Fruit fly (Drosophila melanogaster) whole organism, embryonic: ENCODE measurements around the gene plum.

Experiments used
- Antp ChIP-seq: fragments of 200-800 bp; sonication (Bioruptor generic); optimal IDR thresholded peaks from 3 replicates; lab custom pipeline; 2016; ENCODE audit warnings: missing biosample characterization, missing genetic modification characterization
- Bdp1 ChIP-seq: fragments of 200-800 bp; sonication (Bioruptor generic); optimal IDR thresholded peaks from 3 replicates; lab custom pipeline; 2016; ENCODE audit warnings: missing biosample characterization, missing genetic modification characterization
- Blimp-1 ChIP-seq: fragments of 200-800 bp; sonication (Bioruptor generic); optimal IDR thresholded peaks from 3 replicates; lab custom pipeline; 2018; ENCODE audit warnings: missing biosample characterization, missing genetic modification characterization, mild to moderate bottlenecking, moderate library complexity, missing genetic modification reagents
- CG11560 ChIP-seq: fragments of 200-800 bp; sonication (Bioruptor generic); IDR thresholded peaks from 3 replicates; pipeline ENCODE4 v1.3.6; 2022; ENCODE audit warnings: missing biosample characterization, missing genetic modification characterization
- CG11696 ChIP-seq: fragments of 200-800 bp; sonication (Bioruptor generic); IDR thresholded peaks from 2 replicates; pipeline ENCODE4 v1.3.6; 2022; ENCODE audit warnings: missing biosample characterization, missing genetic modification characterization
- CG12236 ChIP-seq: fragments of 200-800 bp; sonication (Bioruptor generic); optimal IDR thresholded peaks from 2 replicates; lab custom pipeline; 2016; ENCODE audit warnings: missing biosample characterization, missing genetic modification characterization
- CG1233 ChIP-seq: fragments of 200-800 bp; sonication (Bioruptor generic); optimal IDR thresholded peaks from 4 replicates; lab custom pipeline; 2018; ENCODE audit warnings: missing biosample characterization, mild to moderate bottlenecking, missing genetic modification characterization
- CG12391 ChIP-seq: fragments of 200-800 bp; sonication (Bioruptor generic); optimal IDR thresholded peaks from 3 replicates; lab custom pipeline; 2018; ENCODE audit warnings: missing biosample characterization, mild to moderate bottlenecking, missing genetic modification characterization, moderate library complexity
- CG1529 ChIP-seq: fragments of 200-800 bp; sonication (Bioruptor generic); optimal IDR thresholded peaks from 3 replicates; lab custom pipeline; 2018; ENCODE audit warnings: missing biosample characterization, missing genetic modification characterization
- CG15514 ChIP-seq: fragments of 200-800 bp; sonication (Bioruptor generic); optimal IDR thresholded peaks from 3 replicates; lab custom pipeline; 2017; ENCODE audit warnings: missing biosample characterization, missing genetic modification characterization, mild to moderate bottlenecking, moderate library complexity, missing genetic modification reagents
- CG16863 ChIP-seq: fragments of 200-800 bp; sonication (Bioruptor generic); optimal IDR thresholded peaks from 3 replicates; lab custom pipeline; 2016; ENCODE audit warnings: missing biosample characterization, missing genetic modification characterization
- CG18262 ChIP-seq: fragments of 200-800 bp; optimal IDR thresholded peaks from 3 replicates; lab custom pipeline; 2019; ENCODE audit warnings: missing biosample characterization, mild to moderate bottlenecking, missing genetic modification characterization, moderate library complexity
- CG30431 ChIP-seq: fragments of 200-800 bp; sonication (Bioruptor generic); optimal IDR thresholded peaks from 2 replicates; lab custom pipeline; 2017; ENCODE audit warnings: missing biosample characterization, missing genetic modification characterization
- CG3995 ChIP-seq: fragments of 200-800 bp; sonication (Bioruptor generic); optimal IDR thresholded peaks from 3 replicates; lab custom pipeline; 2016; ENCODE audit warnings: missing biosample characterization, missing genetic modification characterization
- CG4404 ChIP-seq: fragments of 200-800 bp; sonication (Bioruptor generic); IDR thresholded peaks from 2 replicates; pipeline ENCODE4 v1.3.6; 2022; ENCODE audit warnings: missing biosample characterization, missing genetic modification characterization
- CG4730 ChIP-seq: fragments of 200-800 bp; sonication (Bioruptor generic); IDR thresholded peaks from 2 replicates; pipeline ENCODE4 v1.3.6; 2022; ENCODE audit warnings: missing biosample characterization, missing genetic modification characterization
- CG7556 ChIP-seq: fragments of 200-800 bp; sonication (Bioruptor generic); optimal IDR thresholded peaks from 2 replicates; lab custom pipeline; 2017; ENCODE audit warnings: missing biosample characterization, mild to moderate bottlenecking, missing genetic modification characterization
- CG8359 ChIP-seq: fragments of 200-800 bp; sonication (Bioruptor generic); optimal IDR thresholded peaks from 2 replicates; lab custom pipeline; 2017; ENCODE audit warnings: missing biosample characterization, mild to moderate bottlenecking, missing genetic modification characterization, borderline replicate concordance
- CG8478 ChIP-seq: fragments of >200 bp; optimal IDR thresholded peaks from 2 replicates; lab custom pipeline; 2018
- Chrac-16 ChIP-seq: fragments of 200-800 bp; sonication (Bioruptor generic); optimal IDR thresholded peaks from 3 replicates; lab custom pipeline; 2016; ENCODE audit warnings: missing biosample characterization, missing genetic modification characterization
- D ChIP-seq, 2 experiments: fragments of 200-800 bp in 1 of 2; fragments of >200 bp in 1 of 2; sonication (Bioruptor generic) in 1 of 2; optimal IDR thresholded peaks; 2 replicates in 1 of 2; 3 replicates in 1 of 2; lab custom pipeline; 2017; ENCODE audit warnings: mild to moderate bottlenecking in 1 of 2, missing biosample characterization in 1 of 2, missing genetic modification characterization in 1 of 2, missing genetic modification reagents in 1 of 2
- Dek ChIP-seq: fragments of 200-800 bp; sonication (Bioruptor generic); optimal IDR thresholded peaks from 3 replicates; lab custom pipeline; 2019; ENCODE audit warnings: missing biosample characterization, mild to moderate bottlenecking, missing genetic modification characterization, moderate library complexity
- Doc2 ChIP-seq: fragments of 200-800 bp; sonication (Bioruptor generic); IDR thresholded peaks from 2 replicates; pipeline ENCODE4 v1.3.6; 2022; ENCODE audit warnings: missing biosample characterization, missing genetic modification characterization
- Eip74EF ChIP-seq, 2 experiments: fragments of 200-800 bp in 1 of 2; fragments of >200 bp in 1 of 2; sonication (Bioruptor generic) in 1 of 2; optimal IDR thresholded peaks; 2 replicates each; lab custom pipeline; 2017 to 2019; ENCODE audit warnings: missing biosample characterization in 2 of 2, missing genetic modification characterization in 2 of 2, mild to moderate bottlenecking in 1 of 2, moderate library complexity in 1 of 2
- HmgD ChIP-seq: fragments of 200-800 bp; sonication (Bioruptor generic); optimal IDR thresholded peaks from 3 replicates; lab custom pipeline; 2016; ENCODE audit warnings: missing biosample characterization, missing genetic modification characterization
- MESR4 ChIP-seq: fragments of 200-800 bp; sonication (Bioruptor generic); optimal IDR thresholded peaks from 2 replicates; lab custom pipeline; 2018; ENCODE audit warnings: missing biosample characterization, mild to moderate bottlenecking, missing genetic modification characterization, moderate library complexity
- Mrtf ChIP-seq: fragments of 200-800 bp; sonication (Bioruptor generic); IDR thresholded peaks from 3 replicates; pipeline ENCODE4 v1.3.6; 2022; ENCODE audit warnings: missing biosample characterization, missing genetic modification characterization
- NC2α ChIP-seq: fragments of 200-800 bp; sonication (Bioruptor generic); optimal IDR thresholded peaks from 2 replicates; lab custom pipeline; 2016; ENCODE audit warnings: missing biosample characterization, missing genetic modification characterization
- Nf-YA ChIP-seq: fragments of 200-800 bp; sonication (Bioruptor generic); IDR thresholded peaks from 2 replicates; pipeline ENCODE4 v1.3.6; 2022; ENCODE audit warnings: missing biosample characterization, missing genetic modification characterization
- Sox102F ChIP-seq: fragments of 200-800 bp; sonication (Bioruptor generic); optimal IDR thresholded peaks from 2 replicates; lab custom pipeline; 2018; ENCODE audit warnings: missing biosample characterization, mild to moderate bottlenecking, missing genetic modification characterization, moderate library complexity
- Xbp1 ChIP-seq: fragments of 200-800 bp; sonication (Bioruptor generic); optimal IDR thresholded peaks from 3 replicates; lab custom pipeline; 2016; ENCODE audit warnings: missing biosample characterization, mild to moderate bottlenecking, missing genetic modification characterization
- ara ChIP-seq: fragments of 200-800 bp; sonication (Bioruptor generic); IDR thresholded peaks from 2 replicates; pipeline ENCODE4 v1.3.6; 2022; ENCODE audit warnings: missing biosample characterization, missing genetic modification characterization
- ems ChIP-seq: fragments of 200-800 bp; sonication (Bioruptor generic); optimal IDR thresholded peaks from 3 replicates; lab custom pipeline; 2016; ENCODE audit warnings: missing biosample characterization, missing genetic modification characterization
- fd64A ChIP-seq: fragments of 200-800 bp; sonication (Bioruptor generic); optimal IDR thresholded peaks from 3 replicates; lab custom pipeline; 2018; ENCODE audit warnings: missing biosample characterization, mild to moderate bottlenecking, missing genetic modification characterization
- gt ChIP-seq: fragments of 200-800 bp; sonication (Bioruptor generic); IDR thresholded peaks from 2 replicates; pipeline ENCODE4 v1.3.6; 2022; ENCODE audit warnings: missing biosample characterization, missing genetic modification characterization
- jumu ChIP-seq: fragments of 200-800 bp; sonication (Bioruptor generic); optimal IDR thresholded peaks from 3 replicates; lab custom pipeline; 2016; ENCODE audit warnings: missing biosample characterization, missing genetic modification characterization
- kah ChIP-seq: fragments of 200-800 bp; sonication (Bioruptor generic); optimal IDR thresholded peaks from 2 replicates; lab custom pipeline; 2018; ENCODE audit warnings: missing biosample characterization, mild to moderate bottlenecking, missing genetic modification characterization
- kni ChIP-seq: fragments of 200-800 bp; sonication (Bioruptor generic); optimal IDR thresholded peaks from 3 replicates; lab custom pipeline; 2017; ENCODE audit warnings: mild to moderate bottlenecking, missing biosample characterization, missing genetic modification reagents, missing genetic modification characterization
- nmo ChIP-seq: fragments of 200-800 bp; sonication (Bioruptor generic); optimal IDR thresholded peaks from 2 replicates; lab custom pipeline; 2018; ENCODE audit warnings: missing biosample characterization, mild to moderate bottlenecking, missing genetic modification characterization, moderate library complexity
- org-1 ChIP-seq: fragments of 200-800 bp; sonication (Bioruptor generic); optimal IDR thresholded peaks from 2 replicates; lab custom pipeline; 2017; ENCODE audit warnings: missing biosample characterization, missing genetic modification characterization
- pnt ChIP-seq: fragments of 200-800 bp; sonication (Bioruptor generic); optimal IDR thresholded peaks from 3 replicates; lab custom pipeline; 2016; ENCODE audit warnings: missing biosample characterization, missing genetic modification characterization
- prd ChIP-seq, 3 experiments: fragments of >200 bp in 2 of 3; fragments of 200-800 bp in 1 of 3; sonication (Bioruptor generic) in 1 of 3; optimal IDR thresholded peaks in 2 of 3; IDR thresholded peaks in 1 of 3; 2 replicates in 2 of 3; 3 replicates in 1 of 3; pipeline versions ENCODE4 v1.3.6 to Lab custom; 2017 to 2022; ENCODE audit warnings: missing biosample characterization in 1 of 3, missing genetic modification characterization in 1 of 3
- sens ChIP-seq: fragments of 200-800 bp; sonication (Bioruptor generic); peaks from one replicate; lab custom pipeline; 2016; ENCODE audit warnings: missing biosample characterization, missing genetic modification characterization
- sisA ChIP-seq: fragments of 200-800 bp; sonication (Bioruptor generic); IDR thresholded peaks from 2 replicates; pipeline ENCODE4 v1.3.6; 2022; ENCODE audit warnings: missing biosample characterization, missing genetic modification characterization
- slbo ChIP-seq: fragments of 200-800 bp; sonication (Bioruptor generic); IDR thresholded peaks from 2 replicates; pipeline ENCODE4 v1.3.6; 2022; ENCODE audit warnings: missing biosample characterization, missing genetic modification characterization
- sob ChIP-seq: fragments of 200-800 bp; sonication (Bioruptor generic); IDR thresholded peaks from 2 replicates; pipeline ENCODE4 v1.3.6; 2022; ENCODE audit warnings: missing biosample characterization, missing genetic modification characterization
- stwl ChIP-seq: fragments of 200-800 bp; sonication (Bioruptor generic); optimal IDR thresholded peaks from 3 replicates; lab custom pipeline; 2018; ENCODE audit warnings: missing biosample characterization, mild to moderate bottlenecking, missing genetic modification characterization, moderate library complexity
- tin ChIP-seq: fragments of 200-800 bp; sonication (Bioruptor generic); optimal IDR thresholded peaks from 3 replicates; lab custom pipeline; 2016; ENCODE audit warnings: missing biosample characterization, missing genetic modification characterization
- trem ChIP-seq: fragments of 200-800 bp; optimal IDR thresholded peaks from 3 replicates; lab custom pipeline; 2019; ENCODE audit warnings: missing biosample characterization, mild to moderate bottlenecking, missing genetic modification characterization, moderate library complexity
- vvl ChIP-seq: fragments of 200-800 bp; sonication (Bioruptor generic); IDR thresholded peaks from 2 replicates; pipeline ENCODE4 v1.3.6; 2022; ENCODE audit warnings: missing biosample characterization, missing genetic modification characterization

plum gene

dm6 chr3R:26436540-26436939, 98.5 kb downstream of the plum start (continued):
- no peak for TF ChIP-seq CG8478
- TF ChIP-seq slbo = peak; percentile 40; the same call in 1 of the 2 replicates
- 0 out of 2 replicates have a peak, but pooled peaks have one; percentile 33 for TF ChIP-seq CG4404 (GFP tag; lab: Robert Waterston, UW)
- no peak for TF ChIP-seq CG3995 (GFP tag; lab: Kevin White, UChicago)
- TF ChIP-seq CG8359 (GFP tag; lab: Kevin White, UChicago) = no peak
- TF ChIP-seq trem (tag; lab: Kevin White, UChicago) = peak; percentile 5
- no peak for TF ChIP-seq fd64A (GFP tag; lab: Kevin White, UChicago)
- no peak for TF ChIP-seq CG1233 (GFP tag; lab: Kevin White, UChicago)
- TF ChIP-seq CG30431 = no peak
- no peak for TF ChIP-seq Eip74EF (GFP tag; optimal IDR thresholded peaks at IDR 0.05; lab: Kevin White, UChicago)
- peak; percentile 59 for TF ChIP-seq Xbp1 (GFP tag; lab: Kevin White, UChicago)
- TF ChIP-seq Nf-YA (GFP tag; lab: Robert Waterston, UW) = no peak
- 0 out of 2 replicates have a peak, but pooled peaks have one; percentile 32 for TF ChIP-seq CG11696 (GFP tag; lab: Robert Waterston, UW)
- peak; percentile 43 for TF ChIP-seq CG12391
- no peak for TF ChIP-seq CG15514
- TF ChIP-seq Dek (tag; lab: Kevin White, UChicago) = no peak
- no peak for TF ChIP-seq ems (GFP tag; lab: Kevin White, UChicago)
- peak; percentile 10 for TF ChIP-seq Antp (GFP tag; lab: Kevin White, UChicago)
- TF ChIP-seq CG4730 (GFP tag; lab: Robert Waterston, UW) = 0 out of 2 replicates have a peak, but pooled peaks have one; percentile 24
- peak; percentile 34; the same call in 1 of the 2 replicates for TF ChIP-seq sob (GFP tag; lab: Robert Waterston, UW)
- TF ChIP-seq sens (GFP tag; lab: Kevin White, UChicago) = peak; percentile 84
- 0 out of 3 replicates have a peak, but pooled peaks have one; percentile 34 for TF ChIP-seq Mrtf
- no peak for TF ChIP-seq CG12236
- TF ChIP-seq MESR4 (GFP tag; lab: Kevin White, UChicago) = no peak
- TF ChIP-seq sisA (GFP tag; lab: Robert Waterston, UW) = peak; percentile 47
- no peak for TF ChIP-seq HmgD
- peak; percentile 73 for TF ChIP-seq vvl
- no peak for TF ChIP-seq kah (GFP tag; lab: Kevin White, UChicago)
- TF ChIP-seq CG11560 = no peak
- TF ChIP-seq CG16863 (GFP tag; lab: Kevin White, UChicago) = peak; percentile 20
- no peak for TF ChIP-seq Chrac-16
- TF ChIP-seq Sox102F (GFP tag; lab: Kevin White, UChicago) = peak; percentile 77
- peak; percentile 35 for TF ChIP-seq nmo (GFP tag; lab: Kevin White, UChicago)
- peak; percentile 10 for TF ChIP-seq CG1529 (GFP tag; lab: Kevin White, UChicago)
- peak; percentile 52 for TF ChIP-seq ara (GFP tag; lab: Robert Waterston, UW)
- no peak for TF ChIP-seq NC2α (GFP tag; lab: Kevin White, UChicago)
- TF ChIP-seq pnt (GFP tag; lab: Kevin White, UChicago) = peak; percentile 29
- TF ChIP-seq Bdp1 (GFP tag; lab: Kevin White, UChicago) = peak; percentile 3
- peak; percentile 0 for TF ChIP-seq tin (GFP tag; lab: Kevin White, UChicago)
- peak; percentile 47 for TF ChIP-seq Blimp-1
- TF ChIP-seq CG18262 (tag; lab: Kevin White, UChicago) = peak; percentile 39
- TF ChIP-seq CG7556 (GFP tag; lab: Kevin White, UChicago) = peak; percentile 36
- TF ChIP-seq gt (GFP tag; lab: Robert Waterston, UW) = no peak
- no peak for TF ChIP-seq D (optimal IDR thresholded peaks at IDR 0.05; lab: Kevin White, UChicago)
- no peak for TF ChIP-seq D (GFP tag; optimal IDR thresholded peaks at IDR 0.05; lab: Kevin White, UChicago)
- no peak for TF ChIP-seq Doc2 (GFP tag; lab: Robert Waterston, UW)
- TF ChIP-seq stwl (tag; lab: Kevin White, UChicago) = no peak
- no peak for TF ChIP-seq prd (optimal IDR thresholded peaks at IDR 0.05; lab: Kevin White, UChicago)
- TF ChIP-seq prd (GFP tag; IDR thresholded peaks at IDR 0.05; lab: Robert Waterston, UW) = peak; percentile 70; the same call in 2 of the 3 replicates
- TF ChIP-seq jumu (GFP tag; lab: Kevin White, UChicago) = peak; percentile 5
- no peak for TF ChIP-seq org-1 (GFP tag; lab: Kevin White, UChicago)
- no peak for TF ChIP-seq kni
